Worm (Caenorhabditis elegans): ENCODE results near the gene F46B6.10.

Gene F46B6.10

ce11 chrV:9801965-9802364 is at the start of gene F46B6.10:
Gene F46B6.10, minus strand, starts transcription at chrV:9802065.
- TF ChIP-seq lir-3 (tag; optimal IDR thresholded peaks at IDR 0.05) (no peak), nhr-10 (tag; optimal IDR thresholded peaks at IDR 0.05) (no peak), mxl-3 (GFP tag; optimal IDR thresholded peaks at IDR 0.05) (no peak)

- TF ChIP-seq attf-4 (tag; optimal IDR thresholded peaks at IDR 0.05) (no peak), unc-62 (GFP tag; optimal IDR thresholded peaks at IDR 0.05 in 1 of 2) (peak in 1 of 2 experiments; percentile 92), unc-62 (tag; optimal IDR thresholded peaks at IDR 0.05) (no peak)
Observed at ce11 chrV:9848576-9848975, 46.7 kb upstream of the F46B6.10 start.

- TF ChIP-seq madf-9 (GFP tag; conservative IDR thresholded peaks at IDR 0.05): no peak
- peak in 1 of 2 experiments; percentile 91 for TF ChIP-seq unc-62 (GFP tag; optimal IDR thresholded peaks at IDR 0.05 in 1 of 2)
- TF ChIP-seq unc-62 (tag; optimal IDR thresholded peaks at IDR 0.05): no peak
- TF ChIP-seq attf-4 (tag; optimal IDR thresholded peaks at IDR 0.05): no peak
Observed at ce11 chrV:9843376-9843916, 41.6 kb upstream of the F46B6.10 start, which contains the start of gene sru-8. Gene sru-8, plus strand, starts transcription at chrV:9843866.

- TF ChIP-seq dve-1 (tag; optimal IDR thresholded peaks at IDR 0.05; ENCODE audit: insufficient read depth) (no peak), saeg-2 (GFP tag; IDR thresholded peaks at IDR 0.05) (no peak), nhr-42 (GFP tag; IDR thresholded peaks at IDR 0.05) (no peak), daf-19 (GFP tag; conservative IDR thresholded peaks at IDR 0.05) (no peak), zfp-3 (GFP tag; conservative IDR thresholded peaks at IDR 0.05) (no peak), dmd-8 (GFP tag; IDR thresholded peaks at IDR 0.05) (no peak)
Observed at ce11 chrV:9841376-9841775, 39.5 kb upstream of the F46B6.10 start, which contains the start of gene sru-36. Gene sru-36, plus strand, starts transcription at chrV:9841676.

- peak in 1 of 2 experiments; percentile 59 for TF ChIP-seq unc-62 (GFP tag; optimal IDR thresholded peaks at IDR 0.05 in 1 of 2)
- TF ChIP-seq unc-62 (tag; optimal IDR thresholded peaks at IDR 0.05): no peak
- no peak for TF ChIP-seq zag-1 (tag; optimal IDR thresholded peaks at IDR 0.05)
Observed at ce11 chrV:9837679-9838078, 35.8 kb upstream of the F46B6.10 start, which contains the start of gene srsx-21. Gene srsx-21, plus strand, starts transcription at chrV:9837979.

ce11 chrV:9835945-9836344 is 34.1 kb upstream of the F46B6.10 start, which contains the start of gene sru-38:
Gene sru-38, minus strand, starts transcription at chrV:9836045.
- TF ChIP-seq F26F4.8 (GFP tag; conservative IDR thresholded peaks at IDR 0.05): no peak
- no peak for TF ChIP-seq D1046.2 (GFP tag; IDR thresholded peaks at IDR 0.05)
- TF ChIP-seq T20F7.1 (GFP tag; optimal IDR thresholded peaks at IDR 0.05): no peak
- TF ChIP-seq nhr-42 (GFP tag; IDR thresholded peaks at IDR 0.05): no peak
- no peak for TF ChIP-seq dmd-6 (GFP tag; IDR thresholded peaks at IDR 0.05)
- no peak for TF ChIP-seq jun-1 (tag; optimal IDR thresholded peaks at IDR 0.05)
- no peak for TF ChIP-seq hlh-11 (tag; optimal IDR thresholded peaks at IDR 0.05)
- TF ChIP-seq skn-1 (tag; optimal IDR thresholded peaks at IDR 0.05): no peak

ce11 chrV:9833900-9834299 is 32.0 kb upstream of the F46B6.10 start, which contains the start of gene sru-40:
Gene sru-40, minus strand, starts transcription at chrV:9834000.
- TF ChIP-seq F26F4.8 (GFP tag; conservative IDR thresholded peaks at IDR 0.05) (no peak), nhr-25 (tag; optimal IDR thresholded peaks at IDR 0.05; ENCODE audit: borderline replicate concordance, insufficient read depth) (no peak), lin-39 (tag; optimal IDR thresholded peaks at IDR 0.05) (no peak), Y5F2A.4 (GFP tag; optimal IDR thresholded peaks at IDR 0.05) (no peak), lin-15B (tag; optimal IDR thresholded peaks at IDR 0.05) (no peak), F49E8.2 (tag; optimal IDR thresholded peaks at IDR 0.05; ENCODE audit: borderline replicate concordance) (no peak), zfp-2 (tag; optimal IDR thresholded peaks at IDR 0.05) (no peak), nhr-10 (tag; optimal IDR thresholded peaks at IDR 0.05) (no peak), hif-1 (tag; optimal IDR thresholded peaks at IDR 0.05) (no peak), lsy-2 (tag; optimal IDR thresholded peaks at IDR 0.05) (no peak), arid-1 (GFP tag; conservative IDR thresholded peaks at IDR 0.05) (no peak), fos-1 (tag; optimal IDR thresholded peaks at IDR 0.05) (no peak), zip-11 (GFP tag; IDR thresholded peaks at IDR 0.05) (no peak), ceh-62 (tag; optimal IDR thresholded peaks at IDR 0.05) (no peak)
